Fruit fly (Drosophila melanogaster) whole organism, embryonic: ENCODE measurements around the gene mRpS10.

Experiments
- Ada2b ChIP-seq: fragments of 200-800 bp; sonication (Bioruptor generic); IDR thresholded peaks from 2 replicates; pipeline ENCODE4 v1.3.6; 2022; ENCODE audit warnings: missing biosample characterization, missing genetic modification characterization
- Aef1 ChIP-seq: fragments of 200-800 bp; sonication (Bioruptor generic); IDR thresholded peaks from 3 replicates; pipeline ENCODE4 v1.3.6; 2022; ENCODE audit warnings: missing biosample characterization, missing genetic modification characterization
- Antp ChIP-seq: fragments of 200-800 bp; sonication (Bioruptor generic); optimal IDR thresholded peaks from 3 replicates; lab custom pipeline; 2016; ENCODE audit warnings: missing biosample characterization, missing genetic modification characterization
- BtbVII ChIP-seq: fragments of 200-800 bp; sonication (Bioruptor generic); optimal IDR thresholded peaks from 3 replicates; lab custom pipeline; 2017; ENCODE audit warnings: missing biosample characterization, mild to moderate bottlenecking, missing genetic modification characterization
- CG10267 ChIP-seq: fragments of 200-800 bp; sonication (Bioruptor generic); optimal IDR thresholded peaks from 2 replicates; lab custom pipeline; 2018; ENCODE audit warnings: missing biosample characterization, mild to moderate bottlenecking, missing genetic modification characterization, moderate library complexity
- CG12391 ChIP-seq: fragments of 200-800 bp; sonication (Bioruptor generic); optimal IDR thresholded peaks from 3 replicates; lab custom pipeline; 2018; ENCODE audit warnings: missing biosample characterization, mild to moderate bottlenecking, missing genetic modification characterization, moderate library complexity
- CG13775 ChIP-seq: fragments of 200-800 bp; sonication (Bioruptor generic); optimal IDR thresholded peaks from 3 replicates; lab custom pipeline; 2017; ENCODE audit warnings: missing biosample characterization, mild to moderate bottlenecking, missing genetic modification characterization
- CG13894 ChIP-seq: fragments of 200-800 bp; sonication (Bioruptor generic); optimal IDR thresholded peaks from 3 replicates; lab custom pipeline; 2018; ENCODE audit warnings: missing biosample characterization, mild to moderate bottlenecking, missing genetic modification characterization, moderate library complexity
- CG15514 ChIP-seq: fragments of 200-800 bp; sonication (Bioruptor generic); optimal IDR thresholded peaks from 3 replicates; lab custom pipeline; 2017; ENCODE audit warnings: missing biosample characterization, missing genetic modification characterization, mild to moderate bottlenecking, moderate library complexity, missing genetic modification reagents
- CG1603 ChIP-seq: fragments of 200-800 bp; sonication (Bioruptor generic); optimal IDR thresholded peaks from 2 replicates; lab custom pipeline; 2019; ENCODE audit warnings: missing biosample characterization, mild to moderate bottlenecking, missing genetic modification characterization, moderate library complexity
- CG16813 ChIP-seq: fragments of 200-800 bp; sonication (Bioruptor generic); IDR thresholded peaks from 3 replicates; pipeline ENCODE4 v1.3.6; 2022; ENCODE audit warnings: missing biosample characterization, missing genetic modification characterization; ENCODE audit not compliant: partially characterized antibody
- CG17359 ChIP-seq: fragments of 200-800 bp; sonication (Bioruptor generic); optimal IDR thresholded peaks from 3 replicates; lab custom pipeline; 2018; ENCODE audit warnings: missing biosample characterization, mild to moderate bottlenecking, missing genetic modification characterization, moderate library complexity
- CG17385 ChIP-seq: fragments of 200-800 bp; sonication (Bioruptor generic); optimal IDR thresholded peaks from 3 replicates; lab custom pipeline; 2018; ENCODE audit warnings: missing biosample characterization, mild to moderate bottlenecking, missing genetic modification characterization
- CG17829 ChIP-seq: fragments of 200-800 bp; optimal IDR thresholded peaks from 2 replicates; lab custom pipeline; 2019; ENCODE audit warnings: missing biosample characterization, mild to moderate bottlenecking, missing genetic modification characterization, moderate library complexity
- CG2116 ChIP-seq: fragments of 200-800 bp; sonication (Bioruptor generic); optimal IDR thresholded peaks from 3 replicates; lab custom pipeline; 2018; ENCODE audit warnings: missing biosample characterization, mild to moderate bottlenecking, missing genetic modification characterization
- CG42726 ChIP-seq: fragments of 200-800 bp; sonication (Bioruptor generic); IDR thresholded peaks from 2 replicates; pipeline ENCODE4 v1.3.6; 2022; ENCODE audit warnings: missing biosample characterization, missing genetic modification characterization; ENCODE audit not compliant: partially characterized antibody
- CG4360 ChIP-seq: fragments of 200-800 bp; sonication (Bioruptor generic); IDR thresholded peaks from 2 replicates; pipeline ENCODE4 v1.3.6; 2022; ENCODE audit warnings: missing biosample characterization, missing genetic modification characterization
- CG4404 ChIP-seq: fragments of 200-800 bp; sonication (Bioruptor generic); IDR thresholded peaks from 2 replicates; pipeline ENCODE4 v1.3.6; 2022; ENCODE audit warnings: missing biosample characterization, missing genetic modification characterization
- CG6689 ChIP-seq: fragments of 200-800 bp; sonication (Bioruptor generic); IDR thresholded peaks from 2 replicates; pipeline ENCODE4 v1.3.6; 2022; ENCODE audit warnings: missing biosample characterization, missing genetic modification characterization
- CG8089 ChIP-seq: fragments of 200-800 bp; sonication (Bioruptor generic); optimal IDR thresholded peaks from 3 replicates; lab custom pipeline; 2016; ENCODE audit warnings: missing biosample characterization, missing genetic modification characterization
- Dad ChIP-seq: fragments of 200-800 bp; sonication (Bioruptor generic); optimal IDR thresholded peaks from 3 replicates; lab custom pipeline; 2016; ENCODE audit warnings: missing biosample characterization, missing genetic modification characterization
- Dfd ChIP-seq, 2 experiments: fragments of >200 bp; optimal IDR thresholded peaks; 2 replicates each; lab custom pipeline; 2017; ENCODE audit warnings: missing biosample characterization in 2 of 2, missing genetic modification characterization in 2 of 2
- Dll ChIP-seq: fragments of 200-800 bp; sonication (Bioruptor generic); IDR thresholded peaks from 4 replicates; pipeline ENCODE4 v1.3.6; 2022; ENCODE audit warnings: missing biosample characterization, missing genetic modification characterization; ENCODE audit not compliant: partially characterized antibody
- Dref ChIP-seq: fragments of 200-800 bp; sonication (Bioruptor generic); IDR thresholded peaks from 2 replicates; pipeline ENCODE4 v1.3.6; 2022; ENCODE audit warnings: missing biosample characterization, missing genetic modification characterization
- Gug ChIP-seq: fragments of 200-800 bp; sonication (Bioruptor generic); IDR thresholded peaks from 4 replicates; pipeline ENCODE4 v1.3.6; 2022; ENCODE audit warnings: missing biosample characterization, missing genetic modification characterization
- Hr51 ChIP-seq, 2 experiments: fragments of 200-800 bp; sonication (Bioruptor generic); optimal IDR thresholded peaks; 2 replicates in 1 of 2; 3 replicates in 1 of 2; lab custom pipeline; 2016 to 2018; ENCODE audit warnings: missing biosample characterization in 2 of 2, missing genetic modification characterization in 2 of 2, mild to moderate bottlenecking in 1 of 2, moderate library complexity in 1 of 2
- MESR4 ChIP-seq: fragments of 200-800 bp; sonication (Bioruptor generic); optimal IDR thresholded peaks from 2 replicates; lab custom pipeline; 2018; ENCODE audit warnings: missing biosample characterization, mild to moderate bottlenecking, missing genetic modification characterization, moderate library complexity
- Med ChIP-seq: fragments of 200-800 bp; sonication (Bioruptor generic); peaks from one replicate; lab custom pipeline; 2016; ENCODE audit warnings: missing biosample characterization, missing genetic modification characterization, mild to moderate bottlenecking, inconsistent platforms, moderate library complexity
- PHDP ChIP-seq: fragments of 200-800 bp; sonication (Bioruptor generic); optimal IDR thresholded peaks from 3 replicates; lab custom pipeline; 2018; ENCODE audit warnings: missing biosample characterization, mild to moderate bottlenecking, missing genetic modification characterization, moderate library complexity
- Rx ChIP-seq: fragments of 200-800 bp; sonication (Bioruptor generic); IDR thresholded peaks from 2 replicates; pipeline ENCODE4 v1.3.6; 2022; ENCODE audit warnings: missing biosample characterization, missing genetic modification characterization
- Scr ChIP-seq: fragments of 200-800 bp; sonication (Bioruptor generic); IDR thresholded peaks from 2 replicates; pipeline ENCODE4 v1.3.6; 2022; ENCODE audit warnings: missing biosample characterization, missing genetic modification characterization; ENCODE audit not compliant: partially characterized antibody
- Spps ChIP-seq: fragments of 200-800 bp; sonication (Bioruptor generic); optimal IDR thresholded peaks from 2 replicates; lab custom pipeline; 2018; ENCODE audit warnings: missing biosample characterization, mild to moderate bottlenecking, missing genetic modification characterization
- Sry-δ ChIP-seq: fragments of 200-800 bp; sonication (Bioruptor generic); optimal IDR thresholded peaks from 2 replicates; lab custom pipeline; 2016; ENCODE audit warnings: missing biosample characterization, missing genetic modification characterization
- Trl ChIP-seq, 3 experiments: fragments of >200 bp in 2 of 3; fragments of 200-800 bp in 1 of 3; sonication (Bioruptor generic) in 1 of 3; optimal IDR thresholded peaks; 2 replicates in 1 of 3; 3 replicates in 2 of 3; lab custom pipeline; 2016 to 2017; ENCODE audit warnings: missing biosample characterization in 1 of 3, missing genetic modification characterization in 1 of 3
- aop ChIP-seq: fragments of 200-800 bp; sonication (Bioruptor generic); IDR thresholded peaks from 2 replicates; pipeline ENCODE4 v1.3.6; 2022; ENCODE audit warnings: missing biosample characterization, missing genetic modification characterization
- ato ChIP-seq: fragments of 200-800 bp; sonication (Bioruptor generic); IDR thresholded peaks from 2 replicates; pipeline ENCODE4 v1.3.6; 2022; ENCODE audit warnings: missing biosample characterization, missing genetic modification characterization; ENCODE audit not compliant: partially characterized antibody
- cas ChIP-seq: fragments of 200-800 bp; sonication (Bioruptor generic); IDR thresholded peaks from 2 replicates; pipeline ENCODE4 v1.3.6; 2022; ENCODE audit warnings: missing biosample characterization, missing genetic modification characterization
- chif ChIP-seq, 2 experiments: fragments of 200-800 bp; sonication (Bioruptor generic); optimal IDR thresholded peaks; 3 replicates each; lab custom pipeline; 2016; ENCODE audit warnings: missing biosample characterization in 2 of 2, missing genetic modification characterization in 2 of 2
- ci ChIP-seq: fragments of 200-800 bp; sonication (Bioruptor generic); IDR thresholded peaks from 3 replicates; pipeline ENCODE4 v1.3.6; 2022; ENCODE audit warnings: missing biosample characterization, missing genetic modification characterization
- exex ChIP-seq: fragments of 200-800 bp; sonication (Bioruptor generic); optimal IDR thresholded peaks from 4 replicates; lab custom pipeline; 2018; ENCODE audit warnings: missing biosample characterization, mild to moderate bottlenecking, missing genetic modification characterization, moderate library complexity
- grau ChIP-seq: fragments of 200-800 bp; optimal IDR thresholded peaks from 3 replicates; lab custom pipeline; 2019; ENCODE audit warnings: missing biosample characterization, mild to moderate bottlenecking, missing genetic modification characterization, moderate library complexity
- pzg ChIP-seq: fragments of 200-800 bp; sonication (Bioruptor generic); optimal IDR thresholded peaks from 3 replicates; lab custom pipeline; 2018; ENCODE audit warnings: missing biosample characterization, mild to moderate bottlenecking, missing genetic modification characterization, moderate library complexity
- sna ChIP-seq: fragments of 200-800 bp; sonication (Bioruptor generic); IDR thresholded peaks from 2 replicates; pipeline ENCODE4 v1.3.6; 2022; ENCODE audit warnings: missing biosample characterization, missing genetic modification characterization; ENCODE audit not compliant: partially characterized antibody
- stwl ChIP-seq: fragments of 200-800 bp; sonication (Bioruptor generic); optimal IDR thresholded peaks from 3 replicates; lab custom pipeline; 2018; ENCODE audit warnings: missing biosample characterization, mild to moderate bottlenecking, missing genetic modification characterization, moderate library complexity
- ttk ChIP-seq: fragments of 200-800 bp; sonication (Bioruptor generic); IDR thresholded peaks from 2 replicates; pipeline ENCODE4 v2.1.2; 2022; ENCODE audit warnings: missing biosample characterization, missing genetic modification characterization
- unc-4 ChIP-seq: fragments of 200-800 bp; sonication (Bioruptor generic); IDR thresholded peaks from 2 replicates; pipeline ENCODE4 v1.3.6; 2022; ENCODE audit warnings: missing biosample characterization, missing genetic modification characterization; ENCODE audit not compliant: partially characterized antibody
- usp ChIP-seq: fragments of >200 bp; optimal IDR thresholded peaks from 2 replicates; lab custom pipeline; 2017; ENCODE audit warnings: missing biosample characterization, missing genetic modification characterization
- vvl ChIP-seq: fragments of 200-800 bp; sonication (Bioruptor generic); IDR thresholded peaks from 2 replicates; pipeline ENCODE4 v1.3.6; 2022; ENCODE audit warnings: missing biosample characterization, missing genetic modification characterization
- zen ChIP-seq: fragments of 200-800 bp; sonication (Bioruptor generic); optimal IDR thresholded peaks from 3 replicates; lab custom pipeline; 2018; ENCODE audit warnings: missing biosample characterization, mild to moderate bottlenecking, missing genetic modification characterization, moderate library complexity
- zfh1 ChIP-seq: fragments of 200-800 bp; sonication (Bioruptor generic); IDR thresholded peaks from 3 replicates; pipeline ENCODE4 v1.3.6; 2022; ENCODE audit warnings: missing biosample characterization, missing genetic modification characterization

Gene mRpS10

DNA sequence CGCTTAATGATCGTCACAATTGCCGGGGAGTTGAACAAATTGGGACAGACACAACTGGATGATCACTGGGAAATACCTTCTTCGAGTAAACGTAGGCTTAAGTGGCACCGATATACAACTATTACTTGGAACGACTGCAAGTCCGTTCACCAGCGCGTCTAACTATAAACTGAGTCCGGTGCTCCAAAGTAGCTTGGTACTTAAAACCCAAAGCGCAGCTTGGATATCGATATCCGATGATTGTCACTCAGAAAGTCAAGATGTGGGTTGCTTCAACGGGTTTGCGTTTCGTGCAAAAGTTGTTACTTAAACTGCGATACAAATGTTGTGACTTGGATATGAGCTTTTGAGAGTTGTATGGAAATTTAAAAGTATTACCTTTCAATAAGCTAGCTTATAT lies 23.2 kb upstream of the mRpS10 start, which contains the start of gene Spn88Ea (continued):
- TF ChIP-seq pzg = peak; percentile 26
- TF ChIP-seq sna = no peak
- TF ChIP-seq BtbVII (GFP tag; lab: Kevin White, UChicago) = no peak
- no peak for TF ChIP-seq Rx (GFP tag; lab: Robert Waterston, UW)
- TF ChIP-seq CG16813 (GFP tag; lab: Robert Waterston, UW) = no peak
- TF ChIP-seq CG42726 (GFP tag; lab: Robert Waterston, UW) = peak; percentile 35; the same call in 1 of the 2 replicates
- TF ChIP-seq aop = no peak
- no peak for TF ChIP-seq CG17385
- peak; percentile 70 for TF ChIP-seq Med (GFP tag; lab: Kevin White, UChicago)
- TF ChIP-seq CG12391 (tag; lab: Kevin White, UChicago) = no peak
- no peak for TF ChIP-seq zfh1
- no peak for TF ChIP-seq zen (tag; lab: Kevin White, UChicago)
- TF ChIP-seq CG10267 (tag; lab: Kevin White, UChicago) = no peak
- peak; percentile 37 for TF ChIP-seq CG1603
- TF ChIP-seq CG4404 (GFP tag; lab: Robert Waterston, UW) = no peak
- TF ChIP-seq CG17829 (tag; lab: Kevin White, UChicago) = no peak
- no peak for TF ChIP-seq Dad (GFP tag; lab: Kevin White, UChicago)
- no peak for TF ChIP-seq Gug (GFP tag; lab: Robert Waterston, UW)
- TF ChIP-seq vvl (GFP tag; lab: Robert Waterston, UW) = peak; percentile 70
- 0 out of 2 replicates have a peak, but pooled peaks have one; percentile 19 for TF ChIP-seq Scr (GFP tag; lab: Robert Waterston, UW)
- TF ChIP-seq CG17359 (tag; lab: Kevin White, UChicago) = peak; percentile 16
- 0 out of 2 replicates have a peak, but pooled peaks have one; percentile 26 for TF ChIP-seq ato (GFP tag; lab: Robert Waterston, UW)
- TF ChIP-seq ttk = no peak
- 0 out of 4 replicates have a peak, but pooled peaks have one; percentile 29 for TF ChIP-seq Dll (GFP tag; lab: Robert Waterston, UW)
- no peak for TF ChIP-seq Hr51 (GFP tag; optimal IDR thresholded peaks at IDR 0.05; lab: Kevin White, UChicago)
- no peak for TF ChIP-seq Trl (optimal IDR thresholded peaks at IDR 0.05; lab: Kevin White, UChicago)
- TF ChIP-seq Trl (GFP tag; optimal IDR thresholded peaks at IDR 0.05; lab: Kevin White, UChicago) = no peak
- peak; percentile 60 for TF ChIP-seq CG15514 (GFP tag; lab: Kevin White, UChicago)
- peak; percentile 43 for TF ChIP-seq CG13894 (tag; lab: Kevin White, UChicago)
- peak; percentile 18 for TF ChIP-seq MESR4 (GFP tag; lab: Kevin White, UChicago)
- no peak for TF ChIP-seq PHDP
- no peak for TF ChIP-seq CG8089 (GFP tag; lab: Kevin White, UChicago)
- TF ChIP-seq grau = no peak
- TF ChIP-seq ci = peak; percentile 38; the same call in 1 of the 3 replicates
- TF ChIP-seq CG6689 (GFP tag; lab: Robert Waterston, UW) = 0 out of 2 replicates have a peak, but pooled peaks have one; percentile 5
- no peak for TF ChIP-seq Spps (tag; lab: Kevin White, UChicago)
- TF ChIP-seq Ada2b (GFP tag; lab: Robert Waterston, UW) = no peak
- TF ChIP-seq unc-4 (GFP tag; lab: Robert Waterston, UW) = peak; percentile 39; the same call in 1 of the 2 replicates
- TF ChIP-seq Aef1 (GFP tag; lab: Robert Waterston, UW) = no peak
- TF ChIP-seq CG4360 (GFP tag; lab: Robert Waterston, UW) = no peak
- TF ChIP-seq Antp (GFP tag; lab: Kevin White, UChicago) = no peak
- TF ChIP-seq Dfd (GFP tag; optimal IDR thresholded peaks at IDR 0.05; lab: Kevin White, UChicago) = no peak
- no peak for TF ChIP-seq usp (GFP tag; lab: Kevin White, UChicago)
- TF ChIP-seq chif (GFP tag; optimal IDR thresholded peaks at IDR 0.05; lab: Kevin White, UChicago) = no peak
- TF ChIP-seq CG13775 (GFP tag; lab: Kevin White, UChicago) = no peak
- TF ChIP-seq stwl (tag; lab: Kevin White, UChicago) = peak; percentile 30
- TF ChIP-seq exex = no peak
- TF ChIP-seq CG2116 (GFP tag; lab: Kevin White, UChicago) = no peak
- no peak for TF ChIP-seq cas (GFP tag; lab: Robert Waterston, UW)
- peak; percentile 65 for TF ChIP-seq Dref
- TF ChIP-seq Sry-δ (GFP tag; lab: Kevin White, UChicago) = peak; percentile 28
